Worm (Caenorhabditis elegans) whole organism, L1 larva: ENCODE results near the gene T21D12.14.

Source experiments
- ceh-63 ChIP-seq: fragments of 200-800 bp; sonication (Bioruptor generic); optimal IDR thresholded peaks from 2 replicates; lab custom pipeline; 2018; ENCODE audit warnings: mild to moderate bottlenecking, missing genetic modification characterization, missing compliant biosample characterization
- ceh-8 ChIP-seq: fragments of 200-800 bp; sonication (Bioruptor generic); optimal IDR thresholded peaks from 2 replicates; lab custom pipeline; 2018; ENCODE audit warnings: mild to moderate bottlenecking, missing genetic modification characterization, moderate library complexity, missing compliant biosample characterization
- ces-1 ChIP-seq: fragments of 150-350 bp; optimal IDR thresholded peaks from 2 replicates; lab custom pipeline; 2014; ENCODE audit warnings: missing biosample characterization, missing genetic modification reagents, missing genetic modification characterization
- efl-3 ChIP-seq: fragments of 200-800 bp; sonication (Bioruptor generic); optimal IDR thresholded peaks from 2 replicates; lab custom pipeline; 2018; ENCODE audit warnings: mild to moderate bottlenecking, missing genetic modification characterization, missing compliant biosample characterization
- elt-2 ChIP-seq: sonication (generic microtip); optimal IDR thresholded peaks from 2 replicates; lab custom pipeline; 2016; ENCODE audit warnings: missing genetic modification characterization, mild to moderate bottlenecking, inconsistent platforms, missing compliant biosample characterization, missing genetic modification reagents
- elt-3 ChIP-seq, 6 experiments: fragments of 150-350 bp in 1 of 6; sonication (generic microtip); optimal IDR thresholded peaks; 2 replicates each; lab custom pipeline; 2017 to 2018; ENCODE audit warnings: missing biosample characterization in 6 of 6, missing genetic modification characterization in 6 of 6, inconsistent platforms in 1 of 6
- fkh-10 ChIP-seq: sonication (generic microtip); optimal IDR thresholded peaks from 2 replicates; lab custom pipeline; 2017; ENCODE audit warnings: missing biosample characterization, missing genetic modification reagents, missing genetic modification characterization
- lin-13 ChIP-seq: fragments of 150-350 bp; optimal IDR thresholded peaks from 2 replicates; lab custom pipeline; 2014; ENCODE audit warnings: missing biosample characterization, missing genetic modification reagents, missing genetic modification characterization
- lin-39 ChIP-seq: fragments of 150-350 bp; optimal IDR thresholded peaks from 2 replicates; lab custom pipeline; 2014; ENCODE audit warnings: missing biosample characterization, missing genetic modification reagents, missing genetic modification characterization
- mep-1 ChIP-seq: fragments of 150-350 bp; optimal IDR thresholded peaks from 2 replicates; lab custom pipeline; 2014; ENCODE audit warnings: missing biosample characterization, missing genetic modification characterization

- TF ChIP-seq fkh-10 (no peak), ces-1 (GFP tag; lab: Kevin White, UChicago) (no peak), elt-2 (tag; lab: Kevin White, UChicago) (no peak), efl-3 (GFP tag; lab: Kevin White, UChicago) (no peak), mep-1 (tag; lab: Kevin White, UChicago) (no peak), lin-39 (tag; lab: Kevin White, UChicago) (no peak), ceh-8 (GFP tag; lab: Kevin White, UChicago) (no peak), ceh-63 (no peak), lin-13 (GFP tag; lab: Kevin White, UChicago) (no peak), elt-3 (tag; optimal IDR thresholded peaks at IDR 0.05; lab: Kevin White, UChicago) (no peak)
These were observed at the start of gene T21D12.14 for ce11 chrIV:288027-288426.
